Fruit fly (Drosophila melanogaster): ENCODE measurements around the gene CG11771.
A peak's percentile ranks its signal among the peaks of the same experiment; 100 is the strongest.

CG11771 gene

DNA sequence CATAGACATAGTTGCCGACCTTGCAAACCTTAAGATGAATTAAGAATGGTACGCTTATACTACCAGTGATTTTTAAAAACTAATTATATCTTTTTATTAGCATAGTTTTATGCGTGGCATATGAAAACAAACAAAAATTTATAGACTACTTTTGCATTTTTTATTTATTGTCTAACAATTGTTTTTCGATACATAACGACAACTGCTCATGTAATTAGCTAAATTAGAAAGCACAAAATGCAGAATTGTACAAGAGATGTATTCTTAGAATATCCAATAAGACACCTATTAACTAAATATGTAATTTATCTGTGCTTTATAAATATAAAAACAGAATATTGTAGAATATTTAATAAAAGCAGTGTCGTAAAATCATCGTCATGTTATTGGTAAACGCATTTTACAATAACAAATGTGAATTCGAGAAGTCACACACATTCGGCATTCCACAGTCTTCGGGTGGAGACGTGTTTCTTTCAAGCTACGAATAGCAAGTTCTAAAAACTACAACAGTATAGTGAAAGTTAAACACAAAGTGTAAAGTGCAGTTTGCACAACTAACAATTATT is 5.0 kb upstream of the CG11771 start:
- TF ChIP-seq achi (GFP tag; optimal IDR thresholded peaks at IDR 0.05) = peak; percentile 16
- TF ChIP-seq fd85E (GFP tag; optimal IDR thresholded peaks at IDR 0.05) = no peak
- no peak for TF ChIP-seq Met (GFP tag; optimal IDR thresholded peaks at IDR 0.05)
- no peak for TF ChIP-seq fd59A (GFP tag; optimal IDR thresholded peaks at IDR 0.05)
- no peak for TF ChIP-seq lz (GFP tag; optimal IDR thresholded peaks at IDR 0.05)

DNA sequence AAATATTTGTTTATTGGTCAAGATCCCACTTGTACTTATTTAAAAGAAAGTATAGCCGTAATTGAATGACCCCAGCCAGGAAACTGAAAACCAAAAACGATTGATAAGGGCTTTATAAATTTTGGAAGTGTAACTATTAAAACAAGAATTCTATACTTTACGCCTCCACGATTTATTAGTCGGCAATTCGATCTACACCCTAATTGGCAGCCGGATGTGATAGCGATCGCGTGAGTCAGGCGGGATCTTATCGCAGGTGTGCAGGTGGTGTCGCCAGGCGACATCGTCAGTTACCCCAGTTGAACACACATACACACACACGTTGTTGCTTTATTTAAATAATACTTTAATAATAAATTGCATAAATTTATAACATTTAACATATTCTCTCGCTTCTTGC is 2.7 kb downstream of the CG11771 start:
- TF ChIP-seq achi (GFP tag; optimal IDR thresholded peaks at IDR 0.05) = no peak
- TF ChIP-seq CG3919 (GFP tag; optimal IDR thresholded peaks at IDR 0.05) = no peak
- no peak for TF ChIP-seq cyc (GFP tag; optimal IDR thresholded peaks at IDR 0.05)
- TF ChIP-seq fkh (GFP tag; optimal IDR thresholded peaks at IDR 0.05) = no peak
- TF ChIP-seq CG31627 (GFP tag; optimal IDR thresholded peaks at IDR 0.05) = no peak
- TF ChIP-seq CG4318 (GFP tag; optimal IDR thresholded peaks at IDR 0.05) = no peak
- no peak for TF ChIP-seq Hr38 (GFP tag; optimal IDR thresholded peaks at IDR 0.05)
- no peak for TF ChIP-seq CG6163 (GFP tag; IDR thresholded peaks at IDR 0.05)
- TF ChIP-seq CG8119 (GFP tag; IDR thresholded peaks at IDR 0.05) = no peak
- TF ChIP-seq CG3032 (tag; optimal IDR thresholded peaks at IDR 0.05) = no peak
- TF ChIP-seq CG6808 (GFP tag; optimal IDR thresholded peaks at IDR 0.05) = no peak
- no peak for TF ChIP-seq CG34406 (GFP tag; optimal IDR thresholded peaks at IDR 0.05)
- TF ChIP-seq fd85E (GFP tag; optimal IDR thresholded peaks at IDR 0.05) = no peak
- TF ChIP-seq salr (GFP tag; optimal IDR thresholded peaks at IDR 0.05) = no peak
- no peak for TF ChIP-seq vri (GFP tag; optimal IDR thresholded peaks at IDR 0.05)

DNA sequence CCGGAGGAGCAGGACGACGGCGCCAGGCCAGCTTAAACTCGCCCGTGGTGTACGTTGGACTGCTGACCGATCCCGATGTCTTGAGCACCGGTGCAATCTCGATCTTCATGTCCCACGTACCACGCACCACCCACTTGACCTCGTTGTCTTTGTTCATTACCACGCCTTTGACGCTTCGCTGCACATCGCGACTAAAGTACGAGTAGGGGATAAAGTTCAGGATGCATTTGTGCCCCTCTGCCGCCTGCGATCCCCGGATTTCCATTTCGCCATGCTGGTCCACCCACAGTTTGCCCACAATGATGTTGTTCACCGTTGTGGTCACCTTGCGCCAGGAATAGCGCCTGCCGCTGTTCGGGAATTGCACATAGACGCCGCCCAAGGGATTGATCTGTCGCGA is 3.9 kb downstream of the CG11771 start:
- TF ChIP-seq Gug (GFP tag; IDR thresholded peaks at IDR 0.05) (no peak), ss (GFP tag; optimal IDR thresholded peaks at IDR 0.05) (peak; percentile 47 to 78), CG9139 (GFP tag; optimal IDR thresholded peaks at IDR 0.05) (peak; percentile 23)

DNA sequence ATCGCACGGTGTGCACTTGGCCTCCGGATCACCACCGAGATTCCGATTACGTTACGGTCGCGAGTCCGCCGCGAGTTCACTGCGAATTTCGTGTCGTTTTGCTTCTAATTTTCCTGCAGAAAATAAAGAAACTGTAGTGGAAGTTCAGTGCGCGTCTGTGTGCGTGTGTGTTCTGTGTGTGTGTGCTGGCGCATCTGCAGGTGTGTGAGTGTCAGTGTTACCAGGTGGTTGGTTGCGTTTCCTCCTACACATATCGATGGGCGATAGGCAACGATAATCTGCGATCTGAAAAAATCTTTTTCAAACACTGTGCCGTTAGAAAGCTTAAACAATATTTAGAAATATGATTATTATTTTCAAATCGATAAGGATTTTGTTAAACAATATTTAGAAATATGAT is 6.2 kb downstream of the CG11771 start, which contains the start of gene Osbp:
TSS of gene Osbp (minus strand) at position 174 of the 400 bp plus-strand sequence.
- TF ChIP-seq CG1621 (tag; optimal IDR thresholded peaks at IDR 0.05) (peak; percentile 21), svp (GFP tag) (peak; percentile 76), lz (GFP tag; optimal IDR thresholded peaks at IDR 0.05) (no peak), esn (GFP tag; optimal IDR thresholded peaks at IDR 0.05) (peak; percentile 4), Eip75B (GFP tag; optimal IDR thresholded peaks at IDR 0.05) (no peak), CG6163 (GFP tag; IDR thresholded peaks at IDR 0.05) (0 out of 3 replicates have a peak, but pooled peaks have one; percentile 19), Eip78C (GFP tag) (peak; percentile 60), Sox14 (GFP tag; optimal IDR thresholded peaks at IDR 0.05) (peak; percentile 43)

DNA sequence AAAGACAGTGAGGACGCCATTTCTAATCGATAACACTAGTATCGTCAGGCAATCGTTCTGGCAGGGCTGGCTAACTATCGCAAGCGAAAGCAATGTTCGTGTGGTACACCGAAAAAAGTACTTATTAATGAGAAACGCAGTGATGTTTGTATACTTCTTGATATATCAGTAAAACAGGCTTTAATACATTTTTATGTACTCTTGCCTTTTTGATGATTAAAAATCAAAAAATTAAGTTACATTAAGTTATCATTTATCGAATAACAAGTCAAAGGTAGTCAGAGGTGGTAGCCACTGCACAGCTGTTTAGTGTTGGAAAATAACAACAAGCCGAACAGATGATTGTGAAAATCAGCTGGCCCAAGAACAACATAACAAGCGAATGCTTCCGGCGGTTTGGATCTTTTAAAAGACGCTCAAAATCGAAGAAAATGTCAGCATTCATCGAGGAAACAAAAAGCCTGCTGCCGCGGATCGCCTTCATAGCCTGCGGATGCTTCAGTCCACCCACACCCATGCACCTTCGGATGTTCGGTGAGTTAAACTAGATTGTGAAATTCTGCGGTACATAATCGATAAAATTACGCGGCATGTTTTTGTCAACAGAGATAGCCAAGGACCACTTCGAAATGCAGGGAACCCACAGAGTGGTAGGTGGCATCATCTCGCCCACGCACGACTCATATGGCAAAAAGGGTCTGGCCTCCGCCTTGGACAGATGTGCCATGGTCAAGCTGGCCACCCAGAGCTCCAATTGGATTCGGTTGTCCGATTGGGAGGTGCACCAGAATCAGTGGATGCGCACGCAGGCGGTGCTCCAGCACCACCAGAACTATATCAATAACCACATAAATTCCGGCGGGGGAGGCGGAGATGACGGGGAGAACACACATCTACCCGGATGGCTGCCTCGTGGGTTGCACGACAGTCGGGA is 13.4 kb downstream of the CG11771 start, which contains the start of the genes ssh and Nmnat:
TSS of gene ssh (minus strand) at position 37 of the 934 bp plus-strand sequence.
TSS of gene Nmnat (plus strand) at position 318 of the 934 bp plus-strand sequence.
- no peak for TF ChIP-seq Hr39 (GFP tag; optimal IDR thresholded peaks at IDR 0.05)
- TF ChIP-seq lz (GFP tag; optimal IDR thresholded peaks at IDR 0.05) = peak; percentile 54
- no peak for TF ChIP-seq OdsH (GFP tag; optimal IDR thresholded peaks at IDR 0.05)
- peak; percentile 42 for TF ChIP-seq Sox14 (GFP tag; optimal IDR thresholded peaks at IDR 0.05)
- peak; percentile 42 for TF ChIP-seq topi (GFP tag; optimal IDR thresholded peaks at IDR 0.05)
- peak; percentile 88 for TF ChIP-seq svp (GFP tag)
- peak; percentile 80 for TF ChIP-seq Eip78C (GFP tag)
- TF ChIP-seq CG31627 (GFP tag; optimal IDR thresholded peaks at IDR 0.05) = peak; percentile 31
- TF ChIP-seq Eip93F (GFP tag; optimal IDR thresholded peaks at IDR 0.05) = no peak
- peak; percentile 66 for TF ChIP-seq esn (GFP tag; optimal IDR thresholded peaks at IDR 0.05)
- no peak for TF ChIP-seq Smox (GFP tag; optimal IDR thresholded peaks at IDR 0.05)
- TF ChIP-seq Ets21C (GFP tag; optimal IDR thresholded peaks at IDR 0.05) = no peak
- TF ChIP-seq Ets96B (tag; optimal IDR thresholded peaks at IDR 0.05) = peak; percentile 22
- TF ChIP-seq Lpt (GFP tag; optimal IDR thresholded peaks at IDR 0.05) = no peak

Data from whole organism, prepupa.